Worm (Caenorhabditis elegans): ENCODE results near the gene srj-32.

DNA sequence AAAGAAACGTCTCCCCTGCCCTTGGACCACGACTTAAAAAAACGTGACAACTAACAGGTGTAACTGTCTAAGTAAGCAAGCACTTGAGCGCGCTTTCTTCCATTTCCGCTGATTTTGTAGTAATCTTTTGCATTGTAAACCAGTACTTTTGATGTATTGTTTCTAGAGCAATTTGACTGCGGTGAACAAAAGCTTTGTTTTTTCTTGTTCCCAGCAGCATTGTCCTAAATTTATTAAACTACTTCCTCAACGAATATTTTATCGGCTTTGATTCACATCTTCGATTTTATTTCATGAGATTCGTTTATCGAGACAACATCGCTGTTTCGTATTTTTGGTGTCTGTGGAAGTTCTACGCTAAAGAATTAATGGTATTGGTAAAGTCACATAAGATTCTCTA lies 8.5 kb downstream of the srj-32 start, which contains the start of gene C13A2.1:
- TF ChIP-seq tbp1 (GFP tag; optimal IDR thresholded peaks at IDR 0.05), result no peak
- no peak for TF ChIP-seq F39B2.1 (GFP tag; IDR thresholded peaks at IDR 0.05)
- TF ChIP-seq C17E4.6 (GFP tag; IDR thresholded peaks at IDR 0.05), result no peak
- TF ChIP-seq pha-4 (tag; optimal IDR thresholded peaks at IDR 0.05), result no peak
- TF ChIP-seq zfh-2 (GFP tag; conservative IDR thresholded peaks at IDR 0.05), result no peak
- no peak for TF ChIP-seq ama-1 (optimal IDR thresholded peaks at IDR 0.05)
- TF ChIP-seq ama-1 (GFP tag; optimal IDR thresholded peaks at IDR 0.05), result no peak
- TF ChIP-seq unc-130 (GFP tag; optimal IDR thresholded peaks at IDR 0.05), result no peak
- TF ChIP-seq lag-1 (GFP tag; IDR thresholded peaks at IDR 0.05), result no peak
- TF ChIP-seq nhr-90 (tag; optimal IDR thresholded peaks at IDR 0.05), result no peak

Data from whole organism, young adult.